Worm (Caenorhabditis elegans): ENCODE results near the gene nspc-9.

DNA sequence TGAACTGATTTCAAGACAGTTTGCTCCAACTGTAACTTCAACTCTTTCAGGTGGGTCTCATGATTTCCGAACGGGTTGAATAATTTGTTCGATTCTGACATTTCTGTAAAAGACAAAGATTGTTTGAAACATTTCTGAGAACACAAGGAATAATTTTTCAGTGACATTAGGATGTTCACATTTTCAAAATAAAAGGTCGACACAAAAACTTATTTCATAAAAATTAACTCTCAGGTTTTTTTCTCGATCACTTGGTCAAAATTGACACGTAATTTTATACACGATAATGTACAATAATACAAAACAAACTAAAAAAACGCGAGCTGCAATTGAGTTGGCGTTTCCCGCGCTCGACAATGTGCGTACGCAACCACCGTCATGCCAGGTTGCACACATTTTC, 28.1 kb upstream of the nspc-9 start, which contains the start of gene rif-1.2:
- TF ChIP-seq daf-12 (tag; optimal IDR thresholded peaks at IDR 0.05) (no peak), jun-1 (tag; optimal IDR thresholded peaks at IDR 0.05) (no peak), nhr-11 (tag; optimal IDR thresholded peaks at IDR 0.05) (no peak), ZK546.5 (tag; optimal IDR thresholded peaks at IDR 0.05) (no peak), ama-1 (optimal IDR thresholded peaks at IDR 0.05) (no peak), egl-27 (tag; optimal IDR thresholded peaks at IDR 0.05) (no peak), ceh-28 (tag; optimal IDR thresholded peaks at IDR 0.05) (no peak), lir-3 (tag; optimal IDR thresholded peaks at IDR 0.05) (no peak), snpc-4 (tag; optimal IDR thresholded peaks at IDR 0.05) (no peak)
